Worm (Caenorhabditis elegans) whole organism, young adult: ENCODE measurements around the gene gcs-1.
A peak's percentile ranks its signal among the peaks of the same experiment; 100 is the strongest.

ENCODE experiments used
- B0019.2 ChIP-seq: fragments of 200-800 bp; sonication (Bioruptor generic); conservative IDR thresholded peaks from 2 replicates; pipeline ENCODE4 v1.3.6; 2022; ENCODE audit warnings: missing genetic modification reagents, missing genetic modification characterization, missing compliant biosample characterization
- F39B2.1 ChIP-seq: fragments of 200-800 bp; sonication (Bioruptor generic); IDR thresholded peaks from 2 replicates; pipeline ENCODE4 v1.3.6; 2022; ENCODE audit warnings: missing genetic modification reagents, missing genetic modification characterization, missing compliant biosample characterization
- F55B11.4 ChIP-seq: sonication (generic microtip); optimal IDR thresholded peaks from 2 replicates; lab custom pipeline; 2016; ENCODE audit warnings: missing compliant biosample characterization, missing genetic modification characterization, borderline replicate concordance; ENCODE audit not compliant: insufficient read depth
- F57C9.4 ChIP-seq: sonication (generic microtip); optimal IDR thresholded peaks from 2 replicates; lab custom pipeline; 2017; ENCODE audit warnings: mild to moderate bottlenecking, missing genetic modification characterization, missing compliant biosample characterization
- Y53F4B.3 ChIP-seq: fragments of 200-800 bp; sonication (Bioruptor generic); IDR thresholded peaks from 2 replicates; pipeline ENCODE4 v1.3.6; 2022; ENCODE audit warnings: missing genetic modification reagents, missing genetic modification characterization, missing compliant biosample characterization
- Y53G8AR.9 ChIP-seq: fragments of 200-800 bp; sonication (Bioruptor generic); conservative IDR thresholded peaks from 2 replicates; pipeline ENCODE4 v1.3.6; 2022; ENCODE audit warnings: missing genetic modification reagents, missing genetic modification characterization, missing compliant biosample characterization
- Y67H2A.10 ChIP-seq: fragments of 200-800 bp; sonication (Bioruptor generic); conservative IDR thresholded peaks from 2 replicates; pipeline ENCODE4 v1.3.6; 2022; ENCODE audit warnings: missing genetic modification reagents, missing genetic modification characterization, missing compliant biosample characterization
- ZK185.1 ChIP-seq: sonication (generic microtip); optimal IDR thresholded peaks from 2 replicates; lab custom pipeline; 2016; ENCODE audit warnings: mild to moderate bottlenecking, missing genetic modification characterization, missing compliant biosample characterization; ENCODE audit not compliant: poor library complexity, severe bottlenecking
- attf-5 ChIP-seq: fragments of 200-800 bp; sonication (Bioruptor generic); optimal IDR thresholded peaks from 2 replicates; lab custom pipeline; 2018; ENCODE audit warnings: mild to moderate bottlenecking, missing genetic modification characterization, missing compliant biosample characterization
- cebp-1 ChIP-seq, 2 experiments: fragments of 200-800 bp in 1 of 2; sonication (Bioruptor generic) in 1 of 2; sonication (generic microtip) in 1 of 2; IDR thresholded peaks in 1 of 2; optimal IDR thresholded peaks in 1 of 2; 2 replicates each; pipeline versions ENCODE4 v1.3.6 to Lab custom; 2017 to 2022; ENCODE audit warnings: missing compliant biosample characterization in 2 of 2, missing genetic modification characterization in 2 of 2, mild to moderate bottlenecking in 1 of 2, missing genetic modification reagents in 1 of 2, moderate library complexity in 1 of 2
- die-1 ChIP-seq: sonication (generic microtip); optimal IDR thresholded peaks from 2 replicates; lab custom pipeline; 2016; ENCODE audit warnings: missing genotype, mild to moderate bottlenecking, missing genetic modification characterization, missing compliant biosample characterization
- dox-1 ChIP-seq: fragments of 200-800 bp; sonication (Bioruptor generic); IDR thresholded peaks from 2 replicates; pipeline ENCODE4 v1.3.6; 2022; ENCODE audit warnings: missing genetic modification reagents, missing genetic modification characterization, missing compliant biosample characterization
- dpff-1 ChIP-seq: sonication (generic microtip); optimal IDR thresholded peaks from 2 replicates; lab custom pipeline; 2017; ENCODE audit warnings: mild to moderate bottlenecking, missing genetic modification characterization, missing compliant biosample characterization
- egrh-3 ChIP-seq: fragments of 200-800 bp; sonication (Bioruptor generic); IDR thresholded peaks from 2 replicates; pipeline ENCODE4 v1.3.6; 2022; ENCODE audit warnings: missing genetic modification reagents, missing genetic modification characterization, missing compliant biosample characterization
- ets-4 ChIP-seq: fragments of 200-800 bp; sonication (Bioruptor generic); optimal IDR thresholded peaks from 2 replicates; lab custom pipeline; 2018; ENCODE audit warnings: mild to moderate bottlenecking, missing genetic modification characterization, missing compliant biosample characterization
- gei-17 ChIP-seq: fragments of 200-800 bp; sonication (Bioruptor generic); optimal IDR thresholded peaks from 2 replicates; lab custom pipeline; 2018; ENCODE audit warnings: mild to moderate bottlenecking, missing genetic modification characterization, missing compliant biosample characterization
- hlh-26 ChIP-seq: fragments of 200-800 bp; sonication (Bioruptor generic); conservative IDR thresholded peaks from 2 replicates; pipeline ENCODE4 v1.3.6; 2022; ENCODE audit warnings: missing genetic modification reagents, missing genetic modification characterization, missing compliant biosample characterization
- let-607 ChIP-seq, 2 experiments: fragments of 200-800 bp in 1 of 2; sonication (Bioruptor generic) in 1 of 2; sonication (generic microtip) in 1 of 2; optimal IDR thresholded peaks; 2 replicates each; lab custom pipeline; 2016 to 2018; ENCODE audit warnings: mild to moderate bottlenecking in 2 of 2, missing compliant biosample characterization in 2 of 2, missing genetic modification characterization in 2 of 2, moderate library complexity in 2 of 2, missing genotype in 1 of 2
- lin-40 ChIP-seq: sonication (generic microtip); optimal IDR thresholded peaks from 2 replicates; lab custom pipeline; 2016; ENCODE audit warnings: missing genetic modification characterization, mild to moderate bottlenecking, missing compliant biosample characterization, missing genotype, missing genetic modification reagents
- lsl-1 ChIP-seq: fragments of 200-800 bp; sonication (Bioruptor generic); optimal IDR thresholded peaks from 2 replicates; lab custom pipeline; 2018; ENCODE audit warnings: mild to moderate bottlenecking, missing genetic modification characterization, moderate library complexity, missing compliant biosample characterization
- lsy-27 ChIP-seq: sonication (generic microtip); optimal IDR thresholded peaks from 2 replicates; lab custom pipeline; 2017; ENCODE audit warnings: missing genetic modification characterization, mild to moderate bottlenecking, missing compliant biosample characterization, antibody characterized with exemption, missing genotype, borderline replicate concordance; ENCODE audit not compliant: insufficient read depth
- madf-3 ChIP-seq: fragments of 200-800 bp; sonication (Bioruptor generic); IDR thresholded peaks from 2 replicates; pipeline ENCODE4 v1.3.6; 2022; ENCODE audit warnings: missing genetic modification reagents, missing genetic modification characterization, missing compliant biosample characterization
- madf-8 ChIP-seq: fragments of 200-800 bp; sonication (Bioruptor generic); conservative IDR thresholded peaks from 2 replicates; pipeline ENCODE4 v1.3.6; 2022; ENCODE audit warnings: missing genetic modification reagents, missing genetic modification characterization, missing compliant biosample characterization
- mxl-1 ChIP-seq: sonication (generic microtip); optimal IDR thresholded peaks from 2 replicates; lab custom pipeline; 2016; ENCODE audit warnings: missing genetic modification characterization, missing compliant biosample characterization
- nhr-120 ChIP-seq: fragments of 200-800 bp; sonication (Bioruptor generic); IDR thresholded peaks from 2 replicates; pipeline ENCODE4 v1.3.6; 2022; ENCODE audit warnings: missing genetic modification characterization, missing compliant biosample characterization
- nhr-179 ChIP-seq: sonication (generic microtip); optimal IDR thresholded peaks from 2 replicates; lab custom pipeline; 2016; ENCODE audit warnings: mild to moderate bottlenecking, missing genetic modification characterization, missing compliant biosample characterization
- nhr-80 ChIP-seq: sonication (generic microtip); optimal IDR thresholded peaks from 2 replicates; lab custom pipeline; 2016; ENCODE audit warnings: missing genetic modification characterization, missing compliant biosample characterization
- pbrm-1 ChIP-seq: fragments of 200-800 bp; sonication (Bioruptor generic); IDR thresholded peaks from 2 replicates; pipeline ENCODE4 v1.3.6; 2022; ENCODE audit warnings: missing genetic modification reagents, missing genetic modification characterization, missing compliant biosample characterization
- snpc-3.4 ChIP-seq: sonication (generic microtip); optimal IDR thresholded peaks from 2 replicates; lab custom pipeline; 2017; ENCODE audit warnings: missing genetic modification characterization, mild to moderate bottlenecking, missing compliant biosample characterization, antibody characterized with exemption, moderate library complexity, missing genotype, missing genetic modification reagents
- snpc-4 ChIP-seq, 5 experiments: fragments of 150-350 bp in 1 of 5; sonication (generic microtip) in 4 of 5; optimal IDR thresholded peaks; 2 replicates each; lab custom pipeline; 2014 to 2018; ENCODE audit warnings: missing genetic modification characterization in 5 of 5, missing biosample characterization in 3 of 5, antibody characterized with exemption in 2 of 5, mild to moderate bottlenecking in 2 of 5, missing compliant biosample characterization in 2 of 5, missing genotype in 2 of 5, moderate library complexity in 2 of 5, missing genetic modification reagents in 1 of 5
- unc-62 ChIP-seq: fragments of 150-350 bp; optimal IDR thresholded peaks from 2 replicates; lab custom pipeline; 2014; ENCODE audit warnings: missing biosample characterization, missing genetic modification reagents, missing genetic modification characterization
- xnd-1 ChIP-seq: sonication (generic microtip); optimal IDR thresholded peaks from 2 replicates; lab custom pipeline; 2016; ENCODE audit warnings: missing genotype, missing genetic modification reagents, missing genetic modification characterization, missing compliant biosample characterization
- ztf-22 ChIP-seq: fragments of 200-800 bp; sonication (Bioruptor generic); optimal IDR thresholded peaks from 2 replicates; lab custom pipeline; 2018; ENCODE audit warnings: mild to moderate bottlenecking, missing genetic modification characterization, moderate library complexity, missing compliant biosample characterization

gcs-1 gene

DNA sequence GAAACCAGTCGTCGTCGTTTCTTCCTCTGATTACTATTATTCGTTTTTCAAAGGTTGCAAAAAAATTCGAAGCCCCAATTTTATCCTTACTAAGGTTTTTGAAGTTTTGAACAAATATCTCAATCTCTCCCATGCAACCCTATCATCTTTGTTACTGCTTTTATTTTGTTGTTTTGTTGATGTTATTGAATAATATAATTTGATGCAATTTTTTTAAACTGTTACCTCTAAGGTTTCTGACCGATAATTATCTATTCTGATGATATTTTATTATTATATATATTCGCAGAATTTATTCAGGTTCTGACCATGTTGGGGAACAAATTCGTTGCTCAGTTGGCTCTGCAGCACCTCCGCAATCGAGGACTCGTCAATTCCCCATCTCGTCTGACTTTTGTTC, 42.0 kb downstream of the gcs-1 start, which contains the start of gene ndub-2:
Gene ndub-2 (plus strand): TSS at position 301 of the 400 bp plus-strand sequence.
- TF ChIP-seq ZK185.1 (tag; lab: Kevin White, UChicago) = no peak
- TF ChIP-seq snpc-3.4 (tag; lab: Kevin White, UChicago) = no peak
- no peak for TF ChIP-seq attf-5
- TF ChIP-seq F57C9.4 (tag; lab: Kevin White, UChicago) = no peak
- TF ChIP-seq xnd-1 (tag; lab: Kevin White, UChicago) = no peak
- TF ChIP-seq pbrm-1 (GFP tag; lab: Robert Waterston, UW) = no peak
- no peak for TF ChIP-seq lsy-27 (tag; lab: Kevin White, UChicago)
- no peak for TF ChIP-seq lsl-1 (GFP tag; lab: Kevin White, UChicago)
- TF ChIP-seq nhr-120 (GFP tag; lab: Robert Waterston, UW) = no peak
- TF ChIP-seq hlh-26 (GFP tag; lab: Robert Waterston, UW) = no peak
- TF ChIP-seq nhr-80 (tag; lab: Kevin White, UChicago) = no peak
- no peak for TF ChIP-seq F39B2.1 (GFP tag; lab: Robert Waterston, UW)
- no peak for TF ChIP-seq die-1 (tag; lab: Kevin White, UChicago)
- TF ChIP-seq gei-17 (GFP tag; lab: Kevin White, UChicago) = no peak
- TF ChIP-seq madf-8 = no peak
- no peak for TF ChIP-seq dpff-1 (tag; lab: Kevin White, UChicago)
- TF ChIP-seq B0019.2 (GFP tag; lab: Robert Waterston, UW) = no peak

DNA sequence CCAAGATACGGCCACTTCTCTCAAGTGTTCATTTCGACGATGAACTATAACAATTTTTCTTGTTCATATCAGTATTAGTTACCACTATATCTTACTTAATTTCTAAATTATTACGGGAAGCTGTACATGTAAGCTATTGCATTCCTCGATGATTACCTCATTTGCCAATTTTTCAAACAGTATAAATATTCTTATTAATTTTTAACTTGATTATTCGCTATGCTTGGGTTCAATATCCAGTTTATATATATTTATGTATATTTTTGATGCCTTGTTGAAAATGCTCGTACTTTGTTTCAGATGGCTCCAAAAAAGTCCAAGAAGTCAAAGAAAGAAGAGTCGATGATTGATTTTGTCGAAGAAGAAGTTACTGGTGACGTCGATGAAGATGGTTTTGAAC, 43.8 kb downstream of the gcs-1 start, which contains the start of gene F44G4.1:
Gene F44G4.1 (plus strand): TSS at position 301 of the 400 bp plus-strand sequence.
- TF ChIP-seq ets-4 (no peak), lsl-1 (GFP tag; lab: Kevin White, UChicago) (no peak), F55B11.4 (tag; lab: Kevin White, UChicago) (no peak), Y53G8AR.9 (GFP tag; lab: Robert Waterston, UW) (peak; percentile 48; the same call in 1 of the 2 replicates), lin-40 (tag; lab: Kevin White, UChicago) (no peak), unc-62 (GFP tag; lab: Kevin White, UChicago) (no peak), let-607 (tag; optimal IDR thresholded peaks at IDR 0.05; lab: Kevin White, UChicago) (no peak), ZK185.1 (tag; lab: Kevin White, UChicago) (no peak), madf-3 (GFP tag; lab: Robert Waterston, UW) (no peak)

DNA sequence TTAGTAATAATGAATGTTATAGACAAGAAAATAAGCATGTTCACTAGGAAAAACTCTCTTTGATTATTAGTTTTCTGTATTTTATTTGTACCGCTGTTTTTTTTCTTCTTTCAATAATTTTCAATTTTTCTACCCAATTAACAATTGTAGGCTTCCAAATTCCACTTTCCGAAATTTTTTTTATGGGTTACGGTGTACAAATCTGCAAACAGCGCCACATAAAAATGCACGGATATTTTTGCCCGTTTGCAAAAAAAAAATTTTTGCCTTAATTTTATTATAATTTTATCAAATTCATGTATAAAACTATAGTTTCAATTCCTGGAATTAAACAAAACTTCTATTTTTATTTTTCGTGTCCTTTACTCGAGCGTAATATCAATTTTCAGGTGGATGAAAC, 45.3 kb downstream of the gcs-1 start, which contains the start of gene ooc-5:
Gene ooc-5 (plus strand): TSS at position 381 of the 400 bp plus-strand sequence.
- TF ChIP-seq lsl-1 (GFP tag; lab: Kevin White, UChicago) (peak; percentile 8), Y67H2A.10 (GFP tag; lab: Robert Waterston, UW) (no peak), egrh-3 (GFP tag; lab: Robert Waterston, UW) (no peak)

DNA sequence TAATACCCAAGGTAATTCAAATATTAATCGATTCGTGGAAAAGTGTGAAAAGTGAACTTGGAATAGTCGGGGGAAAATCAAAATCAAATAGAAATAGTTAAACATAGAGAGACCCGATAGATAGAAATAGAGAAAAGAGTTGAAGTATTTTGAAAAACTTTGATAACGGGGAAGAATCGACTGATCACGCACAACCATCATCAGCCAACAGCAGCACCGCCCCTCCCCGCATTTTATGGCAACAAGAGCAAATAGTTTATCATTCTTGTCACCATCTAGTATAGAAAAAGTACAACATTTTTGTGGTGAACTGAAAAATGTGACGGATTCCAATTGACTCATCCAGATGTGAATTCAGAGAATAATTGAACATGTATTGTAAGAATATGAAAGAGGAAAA, 46.5 kb downstream of the gcs-1 start:
- TF ChIP-seq dox-1 (GFP tag; lab: Robert Waterston, UW) = peak; percentile 31; the same call in 1 of the 2 replicates
- no peak for TF ChIP-seq snpc-3.4 (tag; lab: Kevin White, UChicago)
- TF ChIP-seq nhr-80 (tag; lab: Kevin White, UChicago) = peak; percentile 78
- TF ChIP-seq nhr-179 = no peak
- TF ChIP-seq ztf-22 (GFP tag; lab: Kevin White, UChicago) = no peak
- TF ChIP-seq mxl-1 (tag; lab: Kevin White, UChicago) = no peak
- TF ChIP-seq cebp-1 (GFP tag; IDR thresholded peaks at IDR 0.05; lab: Robert Waterston, UW) = no peak
- peak; percentile 8 for TF ChIP-seq cebp-1 (tag; optimal IDR thresholded peaks at IDR 0.05; lab: Kevin White, UChicago)
- no peak for TF ChIP-seq Y53F4B.3 (GFP tag; lab: Robert Waterston, UW)
- TF ChIP-seq snpc-4 (GFP tag; optimal IDR thresholded peaks at IDR 0.05; lab: Kevin White, UChicago) = no peak
- TF ChIP-seq snpc-4 (tag; optimal IDR thresholded peaks at IDR 0.05; lab: Kevin White, UChicago) = no peak
